Fruit fly (Drosophila melanogaster): ENCODE data around the gene Cyp4e3.

- TF ChIP-seq Hr39 (GFP tag; optimal IDR thresholded peaks at IDR 0.05) (no peak), CG6854 (GFP tag; optimal IDR thresholded peaks at IDR 0.05) (peak; percentile 9), CG8119 (GFP tag; IDR thresholded peaks at IDR 0.05) (peak; percentile 53; the same call in 1 of the 3 replicates), OdsH (GFP tag; optimal IDR thresholded peaks at IDR 0.05) (no peak)
Measured at dm6 chr2L:9700454-9700853, 49.4 kb downstream of the Cyp4e3 start, which contains the start of gene pelo.

Data from whole organism, prepupa.